Fruit fly (Drosophila melanogaster) whole organism, embryonic: ENCODE data around the gene Alp13.

ENCODE experiments used
- ATbp ChIP-seq: fragments of 200-800 bp; sonication (Bioruptor generic); optimal IDR thresholded peaks from 2 replicates; lab custom pipeline; 2017; ENCODE audit warnings: missing biosample characterization, mild to moderate bottlenecking, missing genetic modification characterization, missing genetic modification reagents
- Ada2b ChIP-seq: fragments of 200-800 bp; sonication (Bioruptor generic); IDR thresholded peaks from 2 replicates; pipeline ENCODE4 v1.3.6; 2022; ENCODE audit warnings: missing biosample characterization, missing genetic modification characterization
- Awh ChIP-seq: fragments of 200-800 bp; sonication (Bioruptor generic); IDR thresholded peaks from 2 replicates; pipeline ENCODE4, ENCODE4 v1.3.6; 2022; ENCODE audit warnings: missing biosample characterization, missing genetic modification characterization
- CG10543 ChIP-seq: fragments of 200-800 bp; sonication (Bioruptor generic); optimal IDR thresholded peaks from 3 replicates; lab custom pipeline; 2017; ENCODE audit warnings: missing biosample characterization, mild to moderate bottlenecking, missing genetic modification characterization, moderate library complexity
- CG11723 ChIP-seq: fragments of 200-800 bp; sonication (Bioruptor generic); optimal IDR thresholded peaks from 2 replicates; lab custom pipeline; 2017; ENCODE audit warnings: missing biosample characterization, mild to moderate bottlenecking, missing genetic modification characterization
- CG12769 ChIP-seq: fragments of 200-800 bp; sonication (Bioruptor generic); optimal IDR thresholded peaks from 2 replicates; lab custom pipeline; 2019; ENCODE audit warnings: missing biosample characterization, mild to moderate bottlenecking, missing genetic modification characterization, moderate library complexity
- CG14050 ChIP-seq: fragments of 200-800 bp; sonication (Bioruptor generic); IDR thresholded peaks from 3 replicates; pipeline ENCODE4 v1.3.6; 2022; ENCODE audit warnings: missing biosample characterization, missing genetic modification characterization
- CG15601 ChIP-seq: fragments of 200-800 bp; sonication (Bioruptor generic); optimal IDR thresholded peaks from 3 replicates; lab custom pipeline; 2019; ENCODE audit warnings: missing biosample characterization, mild to moderate bottlenecking, missing genetic modification characterization, moderate library complexity
- CG15696 ChIP-seq: fragments of 200-800 bp; sonication (Bioruptor generic); optimal IDR thresholded peaks from 2 replicates; lab custom pipeline; 2019; ENCODE audit warnings: missing biosample characterization, mild to moderate bottlenecking, missing genetic modification characterization, moderate library complexity
- CG17186 ChIP-seq: fragments of 200-800 bp; sonication (Bioruptor generic); optimal IDR thresholded peaks from 3 replicates; lab custom pipeline; 2017; ENCODE audit warnings: missing biosample characterization, missing genetic modification reagents, missing genetic modification characterization
- CG17802 ChIP-seq: fragments of 200-800 bp; sonication (Bioruptor generic); optimal IDR thresholded peaks from 2 replicates; lab custom pipeline; 2018; ENCODE audit warnings: missing biosample characterization, mild to moderate bottlenecking, missing genetic modification characterization, moderate library complexity
- CG18599 ChIP-seq: fragments of 200-800 bp; sonication (Bioruptor generic); optimal IDR thresholded peaks from 3 replicates; lab custom pipeline; 2017; ENCODE audit warnings: missing biosample characterization, missing genetic modification characterization, mild to moderate bottlenecking, moderate library complexity, missing genetic modification reagents
- CG2199 ChIP-seq: fragments of 200-800 bp; sonication (Bioruptor generic); IDR thresholded peaks from 3 replicates; pipeline ENCODE4 v1.3.6; 2022; ENCODE audit warnings: missing biosample characterization, missing genetic modification characterization
- CG3407 ChIP-seq: fragments of 200-800 bp; sonication (Bioruptor generic); optimal IDR thresholded peaks from 2 replicates; lab custom pipeline; 2018; ENCODE audit warnings: missing biosample characterization, mild to moderate bottlenecking, missing genetic modification characterization
- CG34376 ChIP-seq: fragments of 200-800 bp; sonication (Bioruptor generic); optimal IDR thresholded peaks from 2 replicates; lab custom pipeline; 2018; ENCODE audit warnings: missing biosample characterization, mild to moderate bottlenecking, missing genetic modification characterization
- CG34422 ChIP-seq: fragments of 200-800 bp; sonication (Bioruptor generic); IDR thresholded peaks from 3 replicates; pipeline ENCODE4 v1.3.6; 2022; ENCODE audit warnings: missing biosample characterization, missing genetic modification characterization
- CG7786 ChIP-seq: fragments of 200-800 bp; sonication (Bioruptor generic); optimal IDR thresholded peaks from 2 replicates; lab custom pipeline; 2016; ENCODE audit warnings: missing biosample characterization, missing genetic modification characterization
- CHES-1-like ChIP-seq: fragments of 200-800 bp; sonication (Bioruptor generic); optimal IDR thresholded peaks from 2 replicates; lab custom pipeline; 2016; ENCODE audit warnings: missing biosample characterization, missing genetic modification characterization
- Dbx ChIP-seq: fragments of 200-800 bp; sonication (Bioruptor generic); IDR thresholded peaks from 3 replicates; pipeline ENCODE4 v1.3.6; 2022; ENCODE audit warnings: missing biosample characterization, missing genetic modification characterization
- Deaf1 ChIP-seq: fragments of 200-800 bp; optimal IDR thresholded peaks from 3 replicates; lab custom pipeline; 2019; ENCODE audit warnings: missing biosample characterization, mild to moderate bottlenecking, missing genetic modification characterization, moderate library complexity
- Eip74EF ChIP-seq, 2 experiments: fragments of 200-800 bp in 1 of 2; fragments of >200 bp in 1 of 2; sonication (Bioruptor generic) in 1 of 2; optimal IDR thresholded peaks; 2 replicates each; lab custom pipeline; 2017 to 2019; ENCODE audit warnings: missing biosample characterization in 2 of 2, missing genetic modification characterization in 2 of 2, mild to moderate bottlenecking in 1 of 2, moderate library complexity in 1 of 2
- Fer1 ChIP-seq: fragments of 200-800 bp; sonication (Bioruptor generic); optimal IDR thresholded peaks from 2 replicates; lab custom pipeline; 2017; ENCODE audit warnings: missing biosample characterization, mild to moderate bottlenecking, missing genetic modification characterization
- GATAe ChIP-seq: fragments of 200-800 bp; sonication (Bioruptor generic); conservative IDR thresholded peaks from 2 replicates; pipeline ENCODE4 v1.3.6; 2022; ENCODE audit warnings: missing biosample characterization, missing genetic modification characterization
- Hand ChIP-seq: fragments of 200-800 bp; sonication (Bioruptor generic); optimal IDR thresholded peaks from 2 replicates; lab custom pipeline; 2017; ENCODE audit warnings: mild to moderate bottlenecking, missing biosample characterization, missing genetic modification reagents, missing genetic modification characterization
- Hey ChIP-seq: fragments of 200-800 bp; sonication (Bioruptor generic); optimal IDR thresholded peaks from 3 replicates; lab custom pipeline; 2018; ENCODE audit warnings: missing biosample characterization, mild to moderate bottlenecking, missing genetic modification characterization
- HmgZ ChIP-seq: fragments of 200-800 bp; sonication (Bioruptor generic); optimal IDR thresholded peaks from 2 replicates; lab custom pipeline; 2018; ENCODE audit warnings: missing biosample characterization, mild to moderate bottlenecking, missing genetic modification characterization
- Med ChIP-seq: fragments of 200-800 bp; sonication (Bioruptor generic); peaks from one replicate; lab custom pipeline; 2016; ENCODE audit warnings: missing biosample characterization, missing genetic modification characterization, mild to moderate bottlenecking, inconsistent platforms, moderate library complexity
- Oli ChIP-seq: fragments of 200-800 bp; sonication (Bioruptor generic); optimal IDR thresholded peaks from 2 replicates; lab custom pipeline; 2018; ENCODE audit warnings: missing biosample characterization, mild to moderate bottlenecking, missing genetic modification characterization, moderate library complexity
- Pdp1 ChIP-seq, 2 experiments: fragments of 200-800 bp; sonication (Bioruptor generic); optimal IDR thresholded peaks; 3 replicates each; lab custom pipeline; 2016; ENCODE audit warnings: missing biosample characterization in 2 of 2, missing genetic modification characterization in 2 of 2, mild to moderate bottlenecking in 1 of 2, moderate library complexity in 1 of 2
- Sin3A ChIP-seq: fragments of >200 bp; optimal IDR thresholded peaks from 2 replicates; lab custom pipeline; 2018
- Taf1 ChIP-seq: fragments of 200-800 bp; sonication (Bioruptor generic); IDR thresholded peaks from 2 replicates; pipeline ENCODE4 v1.3.6; 2022; ENCODE audit warnings: missing biosample characterization, missing genetic modification characterization
- Vsx1 ChIP-seq: fragments of 200-800 bp; sonication (Bioruptor generic); optimal IDR thresholded peaks from 2 replicates; lab custom pipeline; 2017; ENCODE audit warnings: missing biosample characterization, mild to moderate bottlenecking, missing genetic modification characterization, missing genetic modification reagents
- amos ChIP-seq: fragments of 200-800 bp; sonication (Bioruptor generic); IDR thresholded peaks from 2 replicates; pipeline ENCODE4 v1.3.6; 2022; ENCODE audit warnings: missing biosample characterization, missing genetic modification characterization; ENCODE audit not compliant: partially characterized antibody
- cad ChIP-seq: fragments of >200 bp; optimal IDR thresholded peaks from 2 replicates; lab custom pipeline; 2017; ENCODE audit warnings: missing biosample characterization, missing genetic modification characterization
- exex ChIP-seq: fragments of 200-800 bp; sonication (Bioruptor generic); optimal IDR thresholded peaks from 4 replicates; lab custom pipeline; 2018; ENCODE audit warnings: missing biosample characterization, mild to moderate bottlenecking, missing genetic modification characterization, moderate library complexity
- ftz-f1 ChIP-seq: fragments of 200-800 bp; sonication (Bioruptor generic); optimal IDR thresholded peaks from 2 replicates; lab custom pipeline; 2016; ENCODE audit warnings: missing biosample characterization, missing genetic modification characterization
- lab ChIP-seq: fragments of 200-800 bp; sonication (Bioruptor generic); optimal IDR thresholded peaks from 3 replicates; lab custom pipeline; 2017; ENCODE audit warnings: missing biosample characterization, missing genetic modification characterization, mild to moderate bottlenecking, moderate library complexity, missing genetic modification reagents
- mirr ChIP-seq: fragments of 200-800 bp; sonication (Bioruptor generic); optimal IDR thresholded peaks from 3 replicates; lab custom pipeline; 2018; ENCODE audit warnings: missing biosample characterization, mild to moderate bottlenecking, missing genetic modification characterization
- rib ChIP-seq: fragments of 200-800 bp; sonication (Bioruptor generic); IDR thresholded peaks from 2 replicates; pipeline ENCODE4 v1.3.6; 2022; ENCODE audit warnings: missing biosample characterization, missing genetic modification characterization
- sd ChIP-seq: fragments of 200-800 bp; sonication (Bioruptor generic); optimal IDR thresholded peaks from 3 replicates; lab custom pipeline; 2018; ENCODE audit warnings: missing biosample characterization, mild to moderate bottlenecking, missing genetic modification characterization, moderate library complexity
- sens ChIP-seq: fragments of 200-800 bp; sonication (Bioruptor generic); peaks from one replicate; lab custom pipeline; 2016; ENCODE audit warnings: missing biosample characterization, missing genetic modification characterization
- sug ChIP-seq: fragments of 200-800 bp; optimal IDR thresholded peaks from 2 replicates; lab custom pipeline; 2019; ENCODE audit warnings: missing biosample characterization, mild to moderate bottlenecking, missing genetic modification characterization, moderate library complexity
- trem ChIP-seq: fragments of 200-800 bp; optimal IDR thresholded peaks from 3 replicates; lab custom pipeline; 2019; ENCODE audit warnings: missing biosample characterization, mild to moderate bottlenecking, missing genetic modification characterization, moderate library complexity
- vvl ChIP-seq: fragments of 200-800 bp; sonication (Bioruptor generic); IDR thresholded peaks from 2 replicates; pipeline ENCODE4 v1.3.6; 2022; ENCODE audit warnings: missing biosample characterization, missing genetic modification characterization

Alp13 gene

dm6 chr3R:10042024-10042663, 33.0 kb downstream of the Alp13 start (continued):
- no peak for TF ChIP-seq Hand (GFP tag; lab: Kevin White, UChicago)
- no peak for TF ChIP-seq CHES-1-like (GFP tag; lab: Kevin White, UChicago)
- no peak for TF ChIP-seq CG3407
- TF ChIP-seq trem = no peak

dm6 chr3R:10040505-10040904, 34.7 kb downstream of the Alp13 start:
- no peak for TF ChIP-seq CG7786 (GFP tag; lab: Kevin White, UChicago)

- TF ChIP-seq CG15696 (tag; lab: Kevin White, UChicago) = no peak
- TF ChIP-seq ftz-f1 (GFP tag; lab: Kevin White, UChicago) = no peak
- no peak for TF ChIP-seq Med (GFP tag; lab: Kevin White, UChicago)
- no peak for TF ChIP-seq ATbp (GFP tag; lab: Kevin White, UChicago)
- TF ChIP-seq Sin3A = no peak
- no peak for TF ChIP-seq Fer1 (GFP tag; lab: Kevin White, UChicago)
- TF ChIP-seq Ada2b (GFP tag; lab: Robert Waterston, UW) = no peak
- TF ChIP-seq CG14050 (GFP tag; lab: Robert Waterston, UW) = no peak
- TF ChIP-seq CG17186 (GFP tag; lab: Kevin White, UChicago) = no peak
- TF ChIP-seq CG11723 = no peak
- TF ChIP-seq cad (GFP tag; lab: Kevin White, UChicago) = no peak
Measured at dm6 chr3R:10039188-10039587, 36.0 kb downstream of the Alp13 start.

dm6 chr3R:10035765-10036164, 39.4 kb downstream of the Alp13 start:
- TF ChIP-seq Taf1 (no peak), sug (tag; lab: Kevin White, UChicago) (peak; percentile 90), mirr (GFP tag; lab: Kevin White, UChicago) (peak; percentile 95), Pdp1 (GFP tag; optimal IDR thresholded peaks at IDR 0.05; lab: Kevin White, UChicago) (peak in 1 of 2 experiments; percentile 59), CG12769 (peak; percentile 14), CG17802 (tag; lab: Kevin White, UChicago) (no peak), lab (GFP tag; lab: Kevin White, UChicago) (peak; percentile 74), Hey (tag; lab: Kevin White, UChicago) (peak; percentile 68), sens (GFP tag; lab: Kevin White, UChicago) (no peak), CG18599 (GFP tag; lab: Kevin White, UChicago) (peak; percentile 29), exex (tag; lab: Kevin White, UChicago) (peak; percentile 97), Deaf1 (peak; percentile 1), Vsx1 (GFP tag; lab: Kevin White, UChicago) (peak; percentile 37), Eip74EF (GFP tag; optimal IDR thresholded peaks at IDR 0.05; lab: Kevin White, UChicago) (peak in 1 of 2 experiments; percentile 63), Awh (GFP tag; lab: Robert Waterston, UW) (0 out of 2 replicates have a peak, but pooled peaks have one; percentile 36), Med (GFP tag; lab: Kevin White, UChicago) (peak; percentile 36), CG10543 (GFP tag; lab: Kevin White, UChicago) (peak; percentile 36), sd (peak; percentile 53), CG2199 (GFP tag; lab: Robert Waterston, UW) (0 out of 3 replicates have a peak, but pooled peaks have one; percentile 19), Dbx (no peak), amos (GFP tag; lab: Robert Waterston, UW) (no peak), rib (0 out of 2 replicates have a peak, but pooled peaks have one; percentile 13), HmgZ (tag; lab: Kevin White, UChicago) (peak; percentile 1), CG34376 (peak; percentile 67), GATAe (peak; percentile 71), Oli (tag; lab: Kevin White, UChicago) (no peak), ftz-f1 (GFP tag; lab: Kevin White, UChicago) (peak; percentile 54), CG15601 (tag; lab: Kevin White, UChicago) (no peak), vvl (GFP tag; lab: Robert Waterston, UW) (no peak), CG34422 (no peak)
